Fruit fly (Drosophila melanogaster) whole organism, embryonic: ENCODE data around the gene ClC-a.

Experiments
- ATbp ChIP-seq: fragments of 200-800 bp; sonication (Bioruptor generic); optimal IDR thresholded peaks from 2 replicates; lab custom pipeline; 2017; ENCODE audit warnings: missing biosample characterization, mild to moderate bottlenecking, missing genetic modification characterization, missing genetic modification reagents
- Ada2b ChIP-seq: fragments of 200-800 bp; sonication (Bioruptor generic); IDR thresholded peaks from 2 replicates; pipeline ENCODE4 v1.3.6; 2022; ENCODE audit warnings: missing biosample characterization, missing genetic modification characterization
- CG10979 ChIP-seq: fragments of 200-800 bp; sonication (Bioruptor generic); optimal IDR thresholded peaks from 2 replicates; lab custom pipeline; 2018; ENCODE audit warnings: missing biosample characterization, mild to moderate bottlenecking, missing genetic modification characterization, moderate library complexity
- CG11085 ChIP-seq: fragments of 200-800 bp; sonication (Bioruptor generic); IDR thresholded peaks from 2 replicates; pipeline ENCODE4 v1.3.6; 2022; ENCODE audit warnings: missing biosample characterization, missing genetic modification characterization
- CG14441 ChIP-seq: fragments of 200-800 bp; sonication (Bioruptor generic); IDR thresholded peaks from 2 replicates; pipeline ENCODE4 v1.3.6; 2022; ENCODE audit warnings: missing biosample characterization, missing genetic modification characterization
- CG14710 ChIP-seq: fragments of 200-800 bp; sonication (Bioruptor generic); optimal IDR thresholded peaks from 3 replicates; lab custom pipeline; 2019; ENCODE audit warnings: missing biosample characterization, mild to moderate bottlenecking, missing genetic modification characterization, moderate library complexity
- CG16813 ChIP-seq: fragments of 200-800 bp; sonication (Bioruptor generic); IDR thresholded peaks from 3 replicates; pipeline ENCODE4 v1.3.6; 2022; ENCODE audit warnings: missing biosample characterization, missing genetic modification characterization; ENCODE audit not compliant: partially characterized antibody
- CG18599 ChIP-seq: fragments of 200-800 bp; sonication (Bioruptor generic); optimal IDR thresholded peaks from 3 replicates; lab custom pipeline; 2017; ENCODE audit warnings: missing biosample characterization, missing genetic modification characterization, mild to moderate bottlenecking, moderate library complexity, missing genetic modification reagents
- CG2199 ChIP-seq: fragments of 200-800 bp; sonication (Bioruptor generic); IDR thresholded peaks from 3 replicates; pipeline ENCODE4 v1.3.6; 2022; ENCODE audit warnings: missing biosample characterization, missing genetic modification characterization
- CG30403 ChIP-seq: fragments of 200-800 bp; sonication (Bioruptor generic); optimal IDR thresholded peaks from 3 replicates; lab custom pipeline; 2016; ENCODE audit warnings: missing biosample characterization, missing genetic modification characterization
- CG30431 ChIP-seq: fragments of 200-800 bp; sonication (Bioruptor generic); optimal IDR thresholded peaks from 2 replicates; lab custom pipeline; 2017; ENCODE audit warnings: missing biosample characterization, missing genetic modification characterization
- CG31365 ChIP-seq: fragments of 200-800 bp; sonication (Bioruptor generic); optimal IDR thresholded peaks from 2 replicates; lab custom pipeline; 2018; ENCODE audit warnings: missing biosample characterization, mild to moderate bottlenecking, missing genetic modification characterization
- CG4328 ChIP-seq: fragments of 200-800 bp; sonication (Bioruptor generic); optimal IDR thresholded peaks from 3 replicates; lab custom pipeline; 2017; ENCODE audit warnings: missing biosample characterization, missing genetic modification reagents, missing genetic modification characterization
- CG9932 ChIP-seq: fragments of 200-800 bp; sonication (Bioruptor generic); IDR thresholded peaks from 2 replicates; pipeline ENCODE4 v1.3.6; 2022; ENCODE audit warnings: missing biosample characterization, missing genetic modification characterization
- Camta ChIP-seq: fragments of 200-800 bp; sonication (Bioruptor generic); optimal IDR thresholded peaks from 2 replicates; lab custom pipeline; 2016; ENCODE audit warnings: missing biosample characterization, missing genetic modification characterization
- Dip2 ChIP-seq: fragments of 200-800 bp; sonication (Bioruptor generic); IDR thresholded peaks from 2 replicates; pipeline ENCODE4 v1.3.6; 2022; ENCODE audit warnings: missing biosample characterization, missing genetic modification characterization
- H2.0 ChIP-seq: fragments of 200-800 bp; sonication (Bioruptor generic); IDR thresholded peaks from 2 replicates; pipeline ENCODE4 v1.3.6; 2022; ENCODE audit warnings: missing biosample characterization, missing genetic modification characterization
- HLH3B ChIP-seq: fragments of 200-800 bp; sonication (Bioruptor generic); IDR thresholded peaks from 2 replicates; pipeline ENCODE4 v1.3.6; 2022; ENCODE audit warnings: missing biosample characterization, missing genetic modification characterization
- HLHmδ ChIP-seq: fragments of 200-800 bp; sonication (Bioruptor generic); optimal IDR thresholded peaks from 2 replicates; lab custom pipeline; 2018; ENCODE audit warnings: missing biosample characterization, mild to moderate bottlenecking, missing genetic modification characterization, moderate library complexity
- Hmr ChIP-seq: fragments of 200-800 bp; sonication (Bioruptor generic); optimal IDR thresholded peaks from 3 replicates; lab custom pipeline; 2017; ENCODE audit warnings: mild to moderate bottlenecking, missing biosample characterization, missing genetic modification reagents, missing genetic modification characterization
- Hr3 ChIP-seq: fragments of 200-800 bp; sonication (Bioruptor generic); optimal IDR thresholded peaks from 3 replicates; lab custom pipeline; 2016; ENCODE audit warnings: missing biosample characterization, missing genetic modification characterization
- Mrtf ChIP-seq: fragments of 200-800 bp; sonication (Bioruptor generic); IDR thresholded peaks from 3 replicates; pipeline ENCODE4 v1.3.6; 2022; ENCODE audit warnings: missing biosample characterization, missing genetic modification characterization
- Neu2 ChIP-seq: fragments of 200-800 bp; sonication (Bioruptor generic); optimal IDR thresholded peaks from 3 replicates; lab custom pipeline; 2016; ENCODE audit warnings: missing biosample characterization, missing genetic modification characterization, borderline replicate concordance
- Nf-YA ChIP-seq: fragments of 200-800 bp; sonication (Bioruptor generic); IDR thresholded peaks from 2 replicates; pipeline ENCODE4 v1.3.6; 2022; ENCODE audit warnings: missing biosample characterization, missing genetic modification characterization
- Nf-YC ChIP-seq: fragments of 200-800 bp; optimal IDR thresholded peaks from 3 replicates; lab custom pipeline; 2019; ENCODE audit warnings: missing biosample characterization, mild to moderate bottlenecking, missing genetic modification characterization, moderate library complexity
- Optix ChIP-seq: fragments of 200-800 bp; sonication (Bioruptor generic); IDR thresholded peaks from 3 replicates; pipeline ENCODE4 v1.3.6; 2022; ENCODE audit warnings: missing biosample characterization, missing genetic modification characterization
- Ssrp ChIP-seq: fragments of 200-800 bp; sonication (Bioruptor generic); optimal IDR thresholded peaks from 2 replicates; lab custom pipeline; 2018; ENCODE audit warnings: missing biosample characterization, mild to moderate bottlenecking, missing genetic modification characterization, moderate library complexity
- Xbp1 ChIP-seq: fragments of 200-800 bp; sonication (Bioruptor generic); optimal IDR thresholded peaks from 3 replicates; lab custom pipeline; 2016; ENCODE audit warnings: missing biosample characterization, mild to moderate bottlenecking, missing genetic modification characterization
- ase ChIP-seq: fragments of 200-800 bp; sonication (Bioruptor generic); IDR thresholded peaks from 3 replicates; pipeline ENCODE4 v1.3.6; 2022; ENCODE audit warnings: missing biosample characterization, missing genetic modification characterization
- br ChIP-seq: fragments of >200 bp; optimal IDR thresholded peaks from 2 replicates; lab custom pipeline; 2017
- btn ChIP-seq: fragments of 200-800 bp; sonication (Bioruptor generic); optimal IDR thresholded peaks from 2 replicates; lab custom pipeline; 2016; ENCODE audit warnings: missing biosample characterization, missing genetic modification characterization
- caup ChIP-seq: fragments of 200-800 bp; sonication (Bioruptor generic); optimal IDR thresholded peaks from 3 replicates; lab custom pipeline; 2017; ENCODE audit warnings: missing biosample characterization, mild to moderate bottlenecking, missing genetic modification characterization, moderate library complexity; ENCODE audit not compliant: severe bottlenecking
- dmrt99B ChIP-seq: fragments of 200-800 bp; sonication (Bioruptor generic); optimal IDR thresholded peaks from 2 replicates; lab custom pipeline; 2018; ENCODE audit warnings: missing biosample characterization, mild to moderate bottlenecking, missing genetic modification characterization, moderate library complexity
- fd64A ChIP-seq: fragments of 200-800 bp; sonication (Bioruptor generic); optimal IDR thresholded peaks from 3 replicates; lab custom pipeline; 2018; ENCODE audit warnings: missing biosample characterization, mild to moderate bottlenecking, missing genetic modification characterization
- fd96Cb ChIP-seq: fragments of 200-800 bp; sonication (Bioruptor generic); optimal IDR thresholded peaks from 2 replicates; lab custom pipeline; 2018; ENCODE audit warnings: missing biosample characterization, mild to moderate bottlenecking, missing genetic modification characterization, moderate library complexity
- gem ChIP-seq: fragments of 200-800 bp; sonication (Bioruptor generic); optimal IDR thresholded peaks from 2 replicates; lab custom pipeline; 2019; ENCODE audit warnings: missing biosample characterization, mild to moderate bottlenecking, missing genetic modification characterization, moderate library complexity
- grn ChIP-seq: fragments of 200-800 bp; sonication (Bioruptor generic); optimal IDR thresholded peaks from 3 replicates; lab custom pipeline; 2017; ENCODE audit warnings: missing biosample characterization, missing genetic modification characterization
- hth ChIP-seq: fragments of >200 bp; optimal IDR thresholded peaks from 2 replicates; lab custom pipeline; 2017; ENCODE audit warnings: inconsistent platforms
- insv ChIP-seq, 2 experiments: fragments of 200-800 bp; sonication (Bioruptor generic); optimal IDR thresholded peaks; 3 replicates each; lab custom pipeline; 2016 to 2018; ENCODE audit warnings: missing biosample characterization in 2 of 2, missing genetic modification characterization in 2 of 2
- jigr1 ChIP-seq: fragments of 200-800 bp; sonication (Bioruptor generic); IDR thresholded peaks from 3 replicates; pipeline ENCODE4 v1.3.6; 2022; ENCODE audit warnings: missing biosample characterization, missing genetic modification characterization
- lilli ChIP-seq: fragments of 200-800 bp; sonication (Bioruptor generic); optimal IDR thresholded peaks from 3 replicates; lab custom pipeline; 2016; ENCODE audit warnings: missing biosample characterization, missing genetic modification characterization
- org-1 ChIP-seq: fragments of 200-800 bp; sonication (Bioruptor generic); optimal IDR thresholded peaks from 2 replicates; lab custom pipeline; 2017; ENCODE audit warnings: missing biosample characterization, missing genetic modification characterization
- pb ChIP-seq: fragments of 200-800 bp; sonication (Bioruptor generic); optimal IDR thresholded peaks from 3 replicates; lab custom pipeline; 2016; ENCODE audit warnings: missing biosample characterization, missing genetic modification characterization
- psq ChIP-seq: fragments of 200-800 bp; sonication (Bioruptor generic); optimal IDR thresholded peaks from 2 replicates; lab custom pipeline; 2017; ENCODE audit warnings: missing biosample characterization, missing genetic modification characterization
- pzg ChIP-seq: fragments of 200-800 bp; sonication (Bioruptor generic); optimal IDR thresholded peaks from 3 replicates; lab custom pipeline; 2018; ENCODE audit warnings: missing biosample characterization, mild to moderate bottlenecking, missing genetic modification characterization, moderate library complexity
- ranshi ChIP-seq: fragments of 200-800 bp; sonication (Bioruptor generic); IDR thresholded peaks from 2 replicates; pipeline ENCODE4 v1.3.6; 2022; ENCODE audit warnings: missing biosample characterization, missing genetic modification characterization
- sens ChIP-seq: fragments of 200-800 bp; sonication (Bioruptor generic); peaks from one replicate; lab custom pipeline; 2016; ENCODE audit warnings: missing biosample characterization, missing genetic modification characterization
- sens-2 ChIP-seq: fragments of 200-800 bp; sonication (Bioruptor generic); IDR thresholded peaks from 2 replicates; pipeline ENCODE4 v1.3.6; 2022; ENCODE audit warnings: missing biosample characterization, missing genetic modification characterization
- slou ChIP-seq: fragments of 200-800 bp; sonication (Bioruptor generic); optimal IDR thresholded peaks from 3 replicates; lab custom pipeline; 2016; ENCODE audit warnings: missing biosample characterization, missing genetic modification characterization
- sr ChIP-seq: fragments of 200-800 bp; sonication (Bioruptor generic); IDR thresholded peaks from 3 replicates; pipeline ENCODE4 v1.3.6; 2022; ENCODE audit warnings: missing biosample characterization, missing genetic modification characterization
- twi ChIP-seq: fragments of 200-800 bp; optimal IDR thresholded peaks from 2 replicates; lab custom pipeline; 2019; ENCODE audit warnings: missing biosample characterization, mild to moderate bottlenecking, missing genetic modification characterization, moderate library complexity
- wek ChIP-seq: fragments of 200-800 bp; sonication (Bioruptor generic); optimal IDR thresholded peaks from 3 replicates; lab custom pipeline; 2018; ENCODE audit warnings: missing biosample characterization, mild to moderate bottlenecking, missing genetic modification characterization, moderate library complexity

ClC-a gene

DNA sequence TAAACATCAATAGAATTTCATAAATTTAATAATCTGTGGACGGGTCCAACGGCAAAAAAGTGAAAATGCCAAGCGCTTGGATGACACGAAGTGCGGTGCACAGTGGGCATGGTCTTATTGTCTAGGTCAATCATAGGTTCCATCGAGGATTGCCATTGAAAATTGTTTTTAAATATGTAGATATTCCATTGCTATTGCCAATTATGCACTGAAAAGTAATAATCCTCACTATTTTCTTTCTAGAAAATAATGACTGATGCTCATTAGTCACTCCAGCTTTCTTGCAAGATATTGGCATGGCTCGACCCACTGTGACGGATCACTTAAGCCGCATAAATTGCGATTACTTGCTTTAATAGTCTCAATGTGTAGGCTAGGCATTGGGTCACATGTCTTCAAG, 6.3 kb downstream of the ClC-a start (continued):
- TF ChIP-seq pb (GFP tag; lab: Kevin White, UChicago) (no peak), gem (tag; lab: Kevin White, UChicago) (peak; percentile 55), Mrtf (GFP tag; lab: Robert Waterston, UW) (no peak), Hr3 (GFP tag; lab: Kevin White, UChicago) (peak; percentile 6), slou (GFP tag; lab: Kevin White, UChicago) (no peak), CG18599 (GFP tag; lab: Kevin White, UChicago) (peak; percentile 30), jigr1 (GFP tag; lab: Robert Waterston, UW) (peak; percentile 11; the same call in 1 of the 3 replicates), Xbp1 (GFP tag; lab: Kevin White, UChicago) (peak; percentile 39), sens (peak; percentile 91), Nf-YA (GFP tag; lab: Robert Waterston, UW) (no peak), CG10979 (tag; lab: Kevin White, UChicago) (peak; percentile 25), Hmr (GFP tag; lab: Kevin White, UChicago) (peak; percentile 28), dmrt99B (peak; percentile 54), CG31365 (no peak), CG2199 (GFP tag; lab: Robert Waterston, UW) (no peak), twi (tag; lab: Kevin White, UChicago) (no peak), CG16813 (peak; percentile 40; the same call in 2 of the 3 replicates), fd64A (GFP tag; lab: Kevin White, UChicago) (no peak), grn (GFP tag; lab: Kevin White, UChicago) (no peak), sr (GFP tag; lab: Robert Waterston, UW) (no peak), Ada2b (GFP tag; lab: Robert Waterston, UW) (peak; percentile 62), psq (no peak), btn (GFP tag; lab: Kevin White, UChicago) (no peak), CG4328 (no peak), Ssrp (tag; lab: Kevin White, UChicago) (peak; percentile 7), lilli (GFP tag; lab: Kevin White, UChicago) (peak; percentile 51), ATbp (no peak), ranshi (GFP tag; lab: Robert Waterston, UW) (no peak), CG30403 (peak; percentile 37), fd96Cb (tag; lab: Kevin White, UChicago) (peak; percentile 29), Nf-YC (tag; lab: Kevin White, UChicago) (no peak), org-1 (GFP tag; lab: Kevin White, UChicago) (no peak), CG11085 (GFP tag; lab: Robert Waterston, UW) (no peak), H2.0 (GFP tag; lab: Robert Waterston, UW) (no peak), CG14441 (peak; percentile 20; the same call in 1 of the 2 replicates), Optix (GFP tag; lab: Robert Waterston, UW) (0 out of 3 replicates have a peak, but pooled peaks have one; percentile 16), ase (GFP tag; lab: Robert Waterston, UW) (peak; percentile 54; the same call in 1 of the 3 replicates), sens-2 (GFP tag; lab: Robert Waterston, UW) (no peak), hth (lab: Kevin White, UChicago) (no peak), CG14710 (tag; lab: Kevin White, UChicago) (no peak), HLHmδ (GFP tag; lab: Kevin White, UChicago) (no peak), br (lab: Kevin White, UChicago) (no peak), HLH3B (GFP tag; lab: Robert Waterston, UW) (0 out of 2 replicates have a peak, but pooled peaks have one; percentile 16), Dip2 (no peak), CG30431 (GFP tag; lab: Kevin White, UChicago) (peak; percentile 10), Camta (GFP tag; lab: Kevin White, UChicago) (peak; percentile 7), caup (no peak), pzg (GFP tag; lab: Kevin White, UChicago) (no peak), wek (no peak), insv (GFP tag; optimal IDR thresholded peaks at IDR 0.05; lab: Kevin White, UChicago) (no peak), CG9932 (GFP tag; lab: Robert Waterston, UW) (0 out of 2 replicates have a peak, but pooled peaks have one; percentile 7), Neu2 (GFP tag; lab: Kevin White, UChicago) (peak; percentile 7)
